Fruit fly (Drosophila melanogaster): Measurements from ENCODE around the gene CG14422.

DNA sequence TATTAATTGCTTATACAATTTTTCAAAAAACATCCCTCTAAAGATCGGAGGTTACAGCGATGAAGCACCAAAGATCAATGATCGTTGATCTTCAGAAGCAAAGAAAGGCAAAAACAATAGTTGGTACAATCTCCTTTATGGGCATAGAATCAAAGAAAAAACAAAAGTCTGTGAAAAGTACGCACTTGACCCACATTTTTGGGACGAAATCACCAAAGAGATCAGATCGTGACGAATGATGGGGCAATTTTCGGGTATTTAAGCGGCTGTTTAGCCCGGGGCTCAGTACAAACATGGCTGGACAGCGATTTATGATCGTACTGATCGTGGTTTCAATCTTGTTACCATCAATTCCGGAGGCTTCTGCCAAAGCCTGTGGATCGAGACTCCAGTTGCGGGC is 3.6 kb downstream of the CG14422 start, which contains the start of gene CG17959:
- TF ChIP-seq usp (GFP tag; optimal IDR thresholded peaks at IDR 0.05) (no peak), psq (optimal IDR thresholded peaks at IDR 0.05) (no peak), pan (optimal IDR thresholded peaks at IDR 0.05) (no peak), EcR (GFP tag; optimal IDR thresholded peaks at IDR 0.05) (no peak), Dll (optimal IDR thresholded peaks at IDR 0.05) (no peak)

Data from whole organism.